Worm (Caenorhabditis elegans) whole organism, L3 larva: ENCODE results near the gene clec-135.

Source experiments
- R02D3.7 ChIP-seq: fragments of 150-350 bp; optimal IDR thresholded peaks from 2 replicates; lab custom pipeline; 2014; ENCODE audit warnings: missing biosample characterization, missing genetic modification characterization
- aly-2 ChIP-seq: fragments of 150-350 bp; optimal IDR thresholded peaks from 2 replicates; lab custom pipeline; 2014; ENCODE audit warnings: missing biosample characterization, missing genetic modification characterization
- ama-1 ChIP-seq: fragments of 150-350 bp; optimal IDR thresholded peaks from 2 replicates; lab custom pipeline; 2018
- ceh-16 ChIP-seq: sonication (generic microtip); optimal IDR thresholded peaks from 2 replicates; lab custom pipeline; 2017; ENCODE audit warnings: missing biosample characterization, missing genetic modification characterization
- ceh-28 ChIP-seq: fragments of 150-350 bp; optimal IDR thresholded peaks from 2 replicates; lab custom pipeline; 2014; ENCODE audit warnings: missing biosample characterization, missing genetic modification reagents, missing genetic modification characterization
- ceh-82 ChIP-seq: fragments of 150-350 bp; optimal IDR thresholded peaks from 2 replicates; lab custom pipeline; 2014; ENCODE audit warnings: missing biosample characterization, missing genetic modification characterization
- ceh-9 ChIP-seq: sonication (generic microtip); optimal IDR thresholded peaks from 2 replicates; lab custom pipeline; 2018; ENCODE audit warnings: missing biosample characterization, missing genetic modification characterization
- egl-27 ChIP-seq: sonication (generic microtip); optimal IDR thresholded peaks from 4 replicates; lab custom pipeline; 2017; ENCODE audit warnings: missing biosample characterization, missing genetic modification reagents, missing genetic modification characterization
- elt-1 ChIP-seq: fragments of 150-350 bp; optimal IDR thresholded peaks from 2 replicates; lab custom pipeline; 2014; ENCODE audit warnings: missing biosample characterization, missing genetic modification characterization
- elt-2 ChIP-seq: sonication (generic microtip); optimal IDR thresholded peaks from 2 replicates; lab custom pipeline; 2016; ENCODE audit warnings: missing genetic modification reagents, mild to moderate bottlenecking, missing genetic modification characterization, missing compliant biosample characterization
- elt-3 ChIP-seq, 3 experiments: fragments of 150-350 bp in 1 of 3; sonication (generic microtip) in 2 of 3; optimal IDR thresholded peaks; 2 replicates in 2 of 3; 4 replicates in 1 of 3; lab custom pipeline; 2014 to 2017; ENCODE audit warnings: missing biosample characterization in 3 of 3, missing genetic modification characterization in 3 of 3
- eor-1 ChIP-seq, 2 experiments: fragments of 150-350 bp; optimal IDR thresholded peaks; 2 replicates each; lab custom pipeline; 2014 to 2018; ENCODE audit warnings: missing biosample characterization in 2 of 2, missing genetic modification characterization in 2 of 2
- fkh-10 ChIP-seq: sonication (generic microtip); optimal IDR thresholded peaks from 2 replicates; lab custom pipeline; 2017; ENCODE audit warnings: missing biosample characterization, missing genetic modification reagents, missing genetic modification characterization
- hmg-11 ChIP-seq: sonication (generic microtip); optimal IDR thresholded peaks from 2 replicates; lab custom pipeline; 2016; ENCODE audit warnings: missing genetic modification characterization, missing compliant biosample characterization
- lin-15B ChIP-seq: fragments of 150-350 bp; optimal IDR thresholded peaks from 2 replicates; lab custom pipeline; 2014; ENCODE audit warnings: missing biosample characterization, missing genetic modification characterization
- lin-39 ChIP-seq: fragments of 150-350 bp; optimal IDR thresholded peaks from 2 replicates; lab custom pipeline; 2018; ENCODE audit warnings: missing biosample characterization, missing genetic modification reagents, missing genetic modification characterization
- lsy-12 ChIP-seq: sonication (generic microtip); optimal IDR thresholded peaks from 2 replicates; lab custom pipeline; 2016; ENCODE audit warnings: mild to moderate bottlenecking, missing genetic modification characterization, missing compliant biosample characterization
- mdl-1 ChIP-seq: fragments of 150-350 bp; optimal IDR thresholded peaks from 2 replicates; lab custom pipeline; 2014; ENCODE audit warnings: missing biosample characterization, missing genetic modification characterization
- mml-1 ChIP-seq: fragments of 150-350 bp; sonication (generic microtip); optimal IDR thresholded peaks from 3 replicates; lab custom pipeline; 2014; ENCODE audit warnings: missing biosample characterization, missing genetic modification characterization
- nfya-1 ChIP-seq: sonication (generic microtip); optimal IDR thresholded peaks from 2 replicates; lab custom pipeline; 2017; ENCODE audit warnings: missing genetic modification characterization, mild to moderate bottlenecking, missing compliant biosample characterization, antibody characterized with exemption, moderate library complexity; ENCODE audit not compliant: insufficient read depth
- nhr-11 ChIP-seq: fragments of 150-350 bp; optimal IDR thresholded peaks from 2 replicates; lab custom pipeline; 2014; ENCODE audit warnings: missing biosample characterization, missing genetic modification characterization
- nhr-12 ChIP-seq: fragments of 150-350 bp; optimal IDR thresholded peaks from 2 replicates; lab custom pipeline; 2014; ENCODE audit warnings: missing biosample characterization, missing genetic modification characterization
- nhr-23 ChIP-seq: fragments of 150-350 bp; optimal IDR thresholded peaks from 2 replicates; lab custom pipeline; 2014; ENCODE audit warnings: missing biosample characterization, missing genetic modification reagents, missing genetic modification characterization
- nhr-25 ChIP-seq: sonication (generic microtip); optimal IDR thresholded peaks from 2 replicates; lab custom pipeline; 2017; ENCODE audit warnings: missing biosample characterization, missing genetic modification characterization
- nhr-28 ChIP-seq: fragments of 150-350 bp; optimal IDR thresholded peaks from 2 replicates; lab custom pipeline; 2014; ENCODE audit warnings: missing biosample characterization, missing genetic modification characterization
- nhr-43 ChIP-seq: sonication (generic microtip); optimal IDR thresholded peaks from 2 replicates; lab custom pipeline; 2016; ENCODE audit warnings: mild to moderate bottlenecking, missing genetic modification characterization, missing compliant biosample characterization; ENCODE audit not compliant: poor library complexity, severe bottlenecking
- nhr-77 ChIP-seq: fragments of 150-350 bp; optimal IDR thresholded peaks from 2 replicates; lab custom pipeline; 2014; ENCODE audit warnings: missing biosample characterization, missing genetic modification characterization
- pha-4 ChIP-seq: fragments of 150-350 bp; optimal IDR thresholded peaks from 2 replicates; lab custom pipeline; 2014; ENCODE audit warnings: missing biosample characterization, missing genetic modification reagents, missing genetic modification characterization
- skn-1 ChIP-seq: fragments of 150-350 bp; optimal IDR thresholded peaks from 2 replicates; lab custom pipeline; 2014; ENCODE audit warnings: missing biosample characterization, missing genetic modification characterization
- unc-62 ChIP-seq: fragments of 150-350 bp; sonication (generic microtip); optimal IDR thresholded peaks from 4 replicates; lab custom pipeline; 2014; ENCODE audit warnings: missing biosample characterization, missing genetic modification reagents, missing genetic modification characterization
- zag-1 ChIP-seq: fragments of 150-350 bp; optimal IDR thresholded peaks from 2 replicates; lab custom pipeline; 2014; ENCODE audit warnings: missing biosample characterization, missing genetic modification characterization
- ztf-11 ChIP-seq: fragments of 150-350 bp; optimal IDR thresholded peaks from 2 replicates; lab custom pipeline; 2014; ENCODE audit warnings: missing biosample characterization, missing genetic modification characterization
- ztf-4 ChIP-seq: fragments of 150-350 bp; optimal IDR thresholded peaks from 2 replicates; lab custom pipeline; 2014; ENCODE audit warnings: missing biosample characterization, missing genetic modification characterization

The clec-135 gene

ce11 chrII:4226598-4227096, 31.9 kb downstream of the clec-135 start, which contains the start of gene C16A11.4:
Gene C16A11.4, plus strand, starts transcription at chrII:4227046.
- TF ChIP-seq unc-62 (GFP tag; lab: Kevin White, UChicago) (no peak), mdl-1 (tag; lab: Kevin White, UChicago) (no peak), aly-2 (no peak), mml-1 (tag; lab: Kevin White, UChicago) (no peak), ama-1 (lab: Kevin White, UChicago) (no peak), elt-3 (tag; optimal IDR thresholded peaks at IDR 0.05; lab: Kevin White, UChicago) (no peak), ceh-16 (tag; lab: Kevin White, UChicago) (no peak), ceh-9 (no peak), elt-1 (tag; lab: Kevin White, UChicago) (no peak), pha-4 (no peak), ztf-11 (tag; lab: Kevin White, UChicago) (no peak), ceh-28 (tag; lab: Kevin White, UChicago) (no peak), zag-1 (tag; lab: Kevin White, UChicago) (no peak)

- TF ChIP-seq ceh-9 (no peak), eor-1 (tag; optimal IDR thresholded peaks at IDR 0.05; lab: Kevin White, UChicago) (no peak), nfya-1 (tag; lab: Kevin White, UChicago) (no peak), ceh-82 (no peak), hmg-11 (tag; lab: Kevin White, UChicago) (no peak), nhr-25 (tag; lab: Kevin White, UChicago) (no peak), lsy-12 (tag; lab: Kevin White, UChicago) (no peak), skn-1 (no peak), nhr-28 (tag; lab: Kevin White, UChicago) (no peak), fkh-10 (GFP tag; lab: Kevin White, UChicago) (no peak), unc-62 (GFP tag; lab: Kevin White, UChicago) (no peak), nhr-11 (tag; lab: Kevin White, UChicago) (no peak), ztf-4 (tag; lab: Kevin White, UChicago) (no peak), nhr-23 (tag; lab: Kevin White, UChicago) (no peak), ceh-16 (tag; lab: Kevin White, UChicago) (no peak), lin-15B (tag; lab: Kevin White, UChicago) (no peak), R02D3.7 (tag; lab: Kevin White, UChicago) (no peak)
These were observed 35.6 kb downstream of the clec-135 start, which contains the start of gene C16A11.5 for ce11 chrII:4222983-4223382. Gene C16A11.5, plus strand, starts transcription at chrII:4223305.

ce11 chrII:4222469-4222868, 36.1 kb downstream of the clec-135 start:
- no peak for TF ChIP-seq elt-2
- no peak for TF ChIP-seq zag-1 (tag; lab: Kevin White, UChicago)
- no peak for TF ChIP-seq mml-1 (tag; lab: Kevin White, UChicago)
- no peak for TF ChIP-seq elt-1 (tag; lab: Kevin White, UChicago)
- no peak for TF ChIP-seq nhr-25 (tag; lab: Kevin White, UChicago)
- no peak for TF ChIP-seq ztf-4 (tag; lab: Kevin White, UChicago)
- TF ChIP-seq ztf-11 (tag; lab: Kevin White, UChicago), result no peak
- no peak for TF ChIP-seq ceh-82
- TF ChIP-seq R02D3.7 (tag; lab: Kevin White, UChicago), result no peak
- TF ChIP-seq nhr-23 (tag; lab: Kevin White, UChicago), result no peak
- TF ChIP-seq, all 47 proteins: peak for 0

ce11 chrII:4219062-4219461, 39.5 kb downstream of the clec-135 start, which contains the start of gene F31D5.1:
Gene F31D5.1, plus strand, starts transcription at chrII:4219362.
- no peak for TF ChIP-seq hmg-11 (tag; lab: Kevin White, UChicago)
- TF ChIP-seq lin-15B (tag; lab: Kevin White, UChicago), result no peak
- no peak for TF ChIP-seq unc-62 (GFP tag; lab: Kevin White, UChicago)
- TF ChIP-seq nhr-23 (tag; lab: Kevin White, UChicago), result no peak
- no peak for TF ChIP-seq fkh-10 (GFP tag; lab: Kevin White, UChicago)
- no peak for TF ChIP-seq nhr-43 (tag; lab: Kevin White, UChicago)
- no peak for TF ChIP-seq egl-27 (tag; lab: Kevin White, UChicago)
- no peak for TF ChIP-seq nhr-77 (tag; lab: Kevin White, UChicago)
- TF ChIP-seq zag-1 (tag; lab: Kevin White, UChicago), result no peak

ce11 chrII:4215318-4215717, 43.3 kb downstream of the clec-135 start, which contains the start of gene F31D5.2:
Gene F31D5.2, plus strand, starts transcription at chrII:4215618.
- no peak for TF ChIP-seq lin-39 (tag; lab: Kevin White, UChicago)
- TF ChIP-seq unc-62 (GFP tag; lab: Kevin White, UChicago), result no peak
- no peak for TF ChIP-seq fkh-10 (GFP tag; lab: Kevin White, UChicago)
- TF ChIP-seq nhr-12 (tag; lab: Kevin White, UChicago), result no peak
- TF ChIP-seq mml-1 (tag; lab: Kevin White, UChicago), result no peak
- no peak for TF ChIP-seq zag-1 (tag; lab: Kevin White, UChicago)
- TF ChIP-seq aly-2, result no peak
